Worm (Caenorhabditis elegans): ENCODE results near the gene W05H9.4.

DNA sequence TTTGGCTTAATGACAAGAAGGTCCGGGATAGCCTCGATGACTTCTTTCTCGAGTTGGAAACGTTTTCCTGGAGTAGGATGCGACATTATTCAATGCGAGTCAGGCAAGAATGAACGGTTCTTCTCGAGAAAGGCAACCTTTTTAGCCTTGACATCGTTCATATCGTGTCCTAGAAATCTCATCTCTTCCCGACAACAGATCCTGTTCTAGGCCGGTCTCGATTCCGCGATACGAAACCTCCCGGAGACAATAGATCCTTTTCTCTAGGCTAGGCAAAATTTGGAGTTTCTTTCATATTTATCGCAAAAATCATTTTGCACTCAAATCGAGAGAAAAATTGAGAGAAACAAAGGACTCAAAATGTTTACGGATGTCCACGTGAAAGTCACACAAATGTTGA is 24.5 kb upstream of the W05H9.4 start, which contains the start of gene rml-3:
- TF ChIP-seq mdl-1 (tag; optimal IDR thresholded peaks at IDR 0.05) (no peak), sem-4 (tag; optimal IDR thresholded peaks at IDR 0.05) (no peak), snpc-4 (tag; optimal IDR thresholded peaks at IDR 0.05) (no peak), nhr-237 (tag; optimal IDR thresholded peaks at IDR 0.05) (no peak), lin-13 (GFP tag; optimal IDR thresholded peaks at IDR 0.05) (no peak), nhr-12 (tag; optimal IDR thresholded peaks at IDR 0.05) (no peak), mbf-1 (tag; optimal IDR thresholded peaks at IDR 0.05) (no peak), nhr-6 (tag; optimal IDR thresholded peaks at IDR 0.05) (no peak), ztf-11 (tag; optimal IDR thresholded peaks at IDR 0.05) (no peak)

All from whole organism, L2 larva.